Worm (Caenorhabditis elegans): ENCODE results near the gene rpoa-49.

ce11 chrII:86794-87193, 42.0 kb downstream of the rpoa-49 start:
- TF ChIP-seq med-1 (GFP tag; optimal IDR thresholded peaks at IDR 0.05; ENCODE audit: insufficient read depth) (no peak), flt-1 (GFP tag; IDR thresholded peaks at IDR 0.05) (no peak), tab-1 (GFP tag; IDR thresholded peaks at IDR 0.05) (no peak), klf-2 (GFP tag; conservative IDR thresholded peaks at IDR 0.05) (no peak), ref-1 (GFP tag; conservative IDR thresholded peaks at IDR 0.05) (no peak), cog-1 (tag; optimal IDR thresholded peaks at IDR 0.05) (no peak)
